Worm (Caenorhabditis elegans) whole organism, L4 larva: ENCODE measurements around the gene srh-92.

Experiments used
- F26F4.8 ChIP-seq: fragments of 200-800 bp; sonication (Bioruptor generic); conservative IDR thresholded peaks from 2 replicates; pipeline ENCODE4 v1.3.6; 2022; ENCODE audit warnings: missing genetic modification characterization, missing compliant biosample characterization
- F49E8.2 ChIP-seq: sonication (generic microtip); optimal IDR thresholded peaks from 2 replicates; lab custom pipeline; 2016; ENCODE audit warnings: missing compliant biosample characterization, mild to moderate bottlenecking, missing genetic modification characterization, borderline replicate concordance
- R02D3.7 ChIP-seq: fragments of 150-350 bp; sonication (generic microtip); optimal IDR thresholded peaks from 3 replicates; lab custom pipeline; 2014; ENCODE audit warnings: missing biosample characterization, missing genetic modification characterization
- Y48G9A.11 ChIP-seq: fragments of 200-800 bp; sonication (Bioruptor generic); IDR thresholded peaks from 2 replicates; pipeline ENCODE4 v1.3.6; 2022; ENCODE audit warnings: missing genetic modification reagents, missing genetic modification characterization, missing compliant biosample characterization
- Y5F2A.4 ChIP-seq: fragments of 200-800 bp; sonication (Bioruptor generic); optimal IDR thresholded peaks from 2 replicates; lab custom pipeline; 2018; ENCODE audit warnings: mild to moderate bottlenecking, missing genetic modification characterization, missing compliant biosample characterization
- aha-1 ChIP-seq: fragments of 150-350 bp; peaks from one replicate; lab custom pipeline; 2014; ENCODE audit warnings: missing biosample characterization, missing genetic modification characterization
- ama-1 ChIP-seq: fragments of 150-350 bp; optimal IDR thresholded peaks from 2 replicates; lab custom pipeline; 2014; ENCODE audit warnings: inconsistent platforms, mixed read lengths
- ceh-20 ChIP-seq: fragments of 200-800 bp; sonication (Bioruptor generic); IDR thresholded peaks from 2 replicates; pipeline ENCODE4 v1.3.6; 2022; ENCODE audit warnings: missing genetic modification reagents, missing genetic modification characterization, missing compliant biosample characterization
- cey-2 ChIP-seq: sonication (generic microtip); optimal IDR thresholded peaks from 3 replicates; lab custom pipeline; 2017; ENCODE audit warnings: missing genetic modification characterization, mild to moderate bottlenecking, missing compliant biosample characterization, antibody characterized with exemption, borderline replicate concordance; ENCODE audit not compliant: insufficient read depth
- ctbp-1 ChIP-seq: fragments of 200-800 bp; sonication (Bioruptor generic); IDR thresholded peaks from 2 replicates; pipeline ENCODE4 v1.3.6; 2022; ENCODE audit warnings: missing genetic modification reagents, missing genetic modification characterization, missing compliant biosample characterization
- daf-12 ChIP-seq: fragments of 150-350 bp; optimal IDR thresholded peaks from 2 replicates; lab custom pipeline; 2014; ENCODE audit warnings: missing biosample characterization, missing genetic modification reagents, missing genetic modification characterization
- daf-19 ChIP-seq: fragments of 200-800 bp; sonication (Bioruptor generic); conservative IDR thresholded peaks from 2 replicates; pipeline ENCODE4 v1.3.6; 2022; ENCODE audit warnings: missing genetic modification characterization, missing compliant biosample characterization
- dmd-8 ChIP-seq: fragments of 200-800 bp; sonication (Bioruptor generic); IDR thresholded peaks from 2 replicates; pipeline ENCODE4 v1.3.6; 2022; ENCODE audit warnings: missing genetic modification characterization, missing compliant biosample characterization
- dve-1 ChIP-seq: sonication (generic microtip); optimal IDR thresholded peaks from 2 replicates; lab custom pipeline; 2017; ENCODE audit warnings: antibody characterized with exemption, mild to moderate bottlenecking, missing genetic modification characterization, missing compliant biosample characterization; ENCODE audit not compliant: insufficient read depth
- fkh-10 ChIP-seq: fragments of 150-350 bp; optimal IDR thresholded peaks from 2 replicates; lab custom pipeline; 2014; ENCODE audit warnings: missing biosample characterization, missing genetic modification reagents, missing genetic modification characterization
- hif-1 ChIP-seq, 2 experiments: sonication (generic microtip); optimal IDR thresholded peaks; 2 replicates each; lab custom pipeline; 2016 to 2017; ENCODE audit warnings: missing compliant biosample characterization in 2 of 2, missing genetic modification characterization in 2 of 2, missing genetic modification reagents in 2 of 2, missing genotype in 2 of 2, mild to moderate bottlenecking in 1 of 2
- hlh-11 ChIP-seq: fragments of 200-800 bp; sonication (Bioruptor generic); optimal IDR thresholded peaks from 2 replicates; lab custom pipeline; 2018; ENCODE audit warnings: mild to moderate bottlenecking, missing genetic modification characterization, missing compliant biosample characterization
- hlh-30 ChIP-seq: sonication (generic microtip); optimal IDR thresholded peaks from 2 replicates; lab custom pipeline; 2017; ENCODE audit warnings: antibody characterized with exemption, mild to moderate bottlenecking, missing genetic modification characterization, missing compliant biosample characterization; ENCODE audit not compliant: insufficient read depth
- jun-1 ChIP-seq: fragments of 150-350 bp; optimal IDR thresholded peaks from 2 replicates; lab custom pipeline; 2014; ENCODE audit warnings: missing biosample characterization, missing genetic modification reagents, missing genetic modification characterization
- lim-7 ChIP-seq: fragments of 200-800 bp; sonication (Bioruptor generic); IDR thresholded peaks from 2 replicates; pipeline ENCODE4 v1.3.6; 2022; ENCODE audit warnings: missing genetic modification characterization, missing compliant biosample characterization
- lin-1 ChIP-seq: fragments of 200-800 bp; sonication (Bioruptor generic); IDR thresholded peaks from 2 replicates; pipeline ENCODE4 v1.3.6; 2022; ENCODE audit warnings: missing genetic modification reagents, missing genetic modification characterization, missing compliant biosample characterization
- lin-13 ChIP-seq: fragments of 150-350 bp; optimal IDR thresholded peaks from 2 replicates; lab custom pipeline; 2014; ENCODE audit warnings: missing biosample characterization, missing genetic modification reagents, missing genetic modification characterization
- lin-29 ChIP-seq: fragments of 200-800 bp; sonication (Bioruptor generic); IDR thresholded peaks from 2 replicates; pipeline ENCODE4 v1.3.6; 2022; ENCODE audit warnings: missing genetic modification reagents, missing genetic modification characterization, missing compliant biosample characterization
- lin-38 ChIP-seq: fragments of 200-800 bp; sonication (Bioruptor generic); IDR thresholded peaks from 2 replicates; pipeline ENCODE4 v1.3.6; 2022; ENCODE audit warnings: missing genetic modification reagents, missing genetic modification characterization, missing compliant biosample characterization
- lin-39 ChIP-seq: fragments of 150-350 bp; optimal IDR thresholded peaks from 2 replicates; lab custom pipeline; 2014; ENCODE audit warnings: missing biosample characterization, missing genetic modification reagents, missing genetic modification characterization
- lir-3 ChIP-seq: sonication (generic microtip); optimal IDR thresholded peaks from 2 replicates; lab custom pipeline; 2016; ENCODE audit warnings: mild to moderate bottlenecking, missing genetic modification characterization, missing compliant biosample characterization
- mdl-1 ChIP-seq, 2 experiments: fragments of 150-350 bp in 1 of 2; sonication (generic microtip) in 1 of 2; optimal IDR thresholded peaks; 2 replicates each; lab custom pipeline; 2014 to 2017; ENCODE audit warnings: missing biosample characterization in 2 of 2, missing genetic modification characterization in 2 of 2
- mdt-29 ChIP-seq: fragments of 200-800 bp; sonication (Bioruptor generic); IDR thresholded peaks from 2 replicates; pipeline ENCODE4 v1.3.6; 2022; ENCODE audit warnings: missing genetic modification reagents, missing genetic modification characterization, missing compliant biosample characterization
- mep-1 ChIP-seq: fragments of 150-350 bp; sonication (generic microtip); optimal IDR thresholded peaks from 3 replicates; lab custom pipeline; 2014; ENCODE audit warnings: missing biosample characterization, missing genetic modification characterization
- nhr-10 ChIP-seq: fragments of 150-350 bp; optimal IDR thresholded peaks from 2 replicates; lab custom pipeline; 2014; ENCODE audit warnings: missing biosample characterization, missing genetic modification characterization
- nhr-11 ChIP-seq: fragments of 150-350 bp; optimal IDR thresholded peaks from 2 replicates; lab custom pipeline; 2014; ENCODE audit warnings: missing biosample characterization, missing genetic modification characterization
- nhr-25 ChIP-seq: sonication (generic microtip); optimal IDR thresholded peaks from 2 replicates; lab custom pipeline; 2017; ENCODE audit warnings: missing genetic modification characterization, mild to moderate bottlenecking, missing compliant biosample characterization, antibody characterized with exemption, moderate library complexity, borderline replicate concordance; ENCODE audit not compliant: insufficient read depth
- nhr-28 ChIP-seq: fragments of 150-350 bp; optimal IDR thresholded peaks from 2 replicates; lab custom pipeline; 2014; ENCODE audit warnings: missing biosample characterization, missing genetic modification characterization
- nhr-76 ChIP-seq: fragments of 150-350 bp; optimal IDR thresholded peaks from 2 replicates; lab custom pipeline; 2014; ENCODE audit warnings: missing biosample characterization, missing genetic modification characterization
- nhr-77 ChIP-seq: fragments of 150-350 bp; optimal IDR thresholded peaks from 2 replicates; lab custom pipeline; 2014; ENCODE audit warnings: missing biosample characterization, missing genetic modification characterization
- pha-4 ChIP-seq, 2 experiments: fragments of 150-350 bp in 1 of 2; fragments of 200-800 bp in 1 of 2; sonication (Bioruptor generic) in 1 of 2; IDR thresholded peaks in 1 of 2; optimal IDR thresholded peaks in 1 of 2; 2 replicates each; pipeline versions ENCODE4 v1.3.6 to Lab custom; 2014 to 2022; ENCODE audit warnings: missing genetic modification characterization in 2 of 2, missing genetic modification reagents in 2 of 2, missing biosample characterization in 1 of 2, missing compliant biosample characterization in 1 of 2
- set-16 ChIP-seq: fragments of 200-800 bp; sonication (Bioruptor generic); IDR thresholded peaks from 2 replicates; pipeline ENCODE4 v1.3.6; 2022; ENCODE audit warnings: missing genetic modification reagents, missing genetic modification characterization, missing compliant biosample characterization
- skn-1 ChIP-seq: fragments of 150-350 bp; optimal IDR thresholded peaks from 2 replicates; lab custom pipeline; 2014; ENCODE audit warnings: missing biosample characterization, missing genetic modification characterization
- spr-3 ChIP-seq: fragments of 200-800 bp; sonication (Bioruptor generic); optimal IDR thresholded peaks from 2 replicates; lab custom pipeline; 2018; ENCODE audit warnings: mild to moderate bottlenecking, missing genetic modification characterization, missing compliant biosample characterization
- tag-97 ChIP-seq: fragments of 200-800 bp; sonication (Bioruptor generic); IDR thresholded peaks from 2 replicates; pipeline ENCODE4 v1.3.6; 2022; ENCODE audit warnings: missing genetic modification characterization, missing compliant biosample characterization
- unc-39 ChIP-seq: sonication (generic microtip); optimal IDR thresholded peaks from 2 replicates; lab custom pipeline; 2017; ENCODE audit warnings: missing biosample characterization, missing genetic modification characterization
- vab-7 ChIP-seq: fragments of 200-800 bp; sonication (Bioruptor generic); IDR thresholded peaks from 2 replicates; pipeline ENCODE4 v1.3.6; 2022; ENCODE audit warnings: missing genetic modification reagents, missing genetic modification characterization, missing compliant biosample characterization
- zfp-3 ChIP-seq: fragments of 200-800 bp; sonication (Bioruptor generic); conservative IDR thresholded peaks from 2 replicates; pipeline ENCODE4 v1.3.6; 2022; ENCODE audit warnings: missing genetic modification reagents, missing genetic modification characterization, missing compliant biosample characterization
- zip-11 ChIP-seq: fragments of 200-800 bp; sonication (Bioruptor generic); IDR thresholded peaks from 2 replicates; pipeline ENCODE4 v1.3.6; 2022; ENCODE audit warnings: missing genetic modification characterization, missing compliant biosample characterization

Gene srh-92

ce11 chrV:7436911-7437310 lies 23.9 kb downstream of the srh-92 start (continued):
- no peak for TF ChIP-seq Y48G9A.11 (GFP tag; lab: Robert Waterston, UW)
- peak; percentile 50 for TF ChIP-seq mep-1 (tag; lab: Kevin White, UChicago)
- TF ChIP-seq nhr-76 (tag; lab: Kevin White, UChicago), result no peak
- TF ChIP-seq nhr-11 (tag; lab: Kevin White, UChicago), result no peak
- TF ChIP-seq lin-1 (GFP tag; lab: Robert Waterston, UW), result no peak
- TF ChIP-seq nhr-10 (tag; lab: Kevin White, UChicago), result no peak
- TF ChIP-seq hif-1 (tag; optimal IDR thresholded peaks at IDR 0.05; lab: Kevin White, UChicago), result no peak
- no peak for TF ChIP-seq cey-2 (tag; lab: Kevin White, UChicago)
- TF ChIP-seq daf-12 (tag; lab: Kevin White, UChicago), result no peak
- no peak for TF ChIP-seq jun-1 (tag; lab: Kevin White, UChicago)
- TF ChIP-seq Y5F2A.4, result no peak
- TF ChIP-seq lin-39 (tag; lab: Kevin White, UChicago), result no peak
- TF ChIP-seq lir-3 (tag; lab: Kevin White, UChicago), result no peak
- TF ChIP-seq skn-1, result no peak
- TF ChIP-seq F49E8.2, result no peak
- no peak for TF ChIP-seq lin-38 (GFP tag; lab: Robert Waterston, UW)
- peak; percentile 91 for TF ChIP-seq ama-1
- TF ChIP-seq unc-39 (tag; lab: Kevin White, UChicago), result no peak
- TF ChIP-seq zfp-3 (GFP tag; lab: Robert Waterston, UW), result peak; percentile 63; the same call in 1 of the 2 replicates
- no peak for TF ChIP-seq R02D3.7
- no peak for TF ChIP-seq lin-13 (GFP tag; lab: Kevin White, UChicago)
- TF ChIP-seq dve-1 (tag; lab: Kevin White, UChicago), result peak; percentile 34
- no peak for TF ChIP-seq F26F4.8 (GFP tag; lab: Robert Waterston, UW)
- TF ChIP-seq ceh-20 (GFP tag; lab: Robert Waterston, UW), result no peak
- TF ChIP-seq set-16 (GFP tag; lab: Robert Waterston, UW), result no peak

- TF ChIP-seq lin-13 (GFP tag; lab: Kevin White, UChicago) (no peak), lim-7 (GFP tag; lab: Robert Waterston, UW) (no peak), aha-1 (tag; lab: Kevin White, UChicago) (peak; percentile 90)
These were observed 24.3 kb downstream of the srh-92 start for ce11 chrV:7436509-7436908.

- no peak for TF ChIP-seq tag-97 (GFP tag; lab: Robert Waterston, UW)
- no peak for TF ChIP-seq fkh-10
- TF ChIP-seq nhr-77 (tag; lab: Kevin White, UChicago), result no peak
- no peak for TF ChIP-seq lin-39 (tag; lab: Kevin White, UChicago)
- TF ChIP-seq dmd-8 (GFP tag; lab: Robert Waterston, UW), result no peak
- no peak for TF ChIP-seq lin-29 (GFP tag; lab: Robert Waterston, UW)
- TF ChIP-seq nhr-28 (tag; lab: Kevin White, UChicago), result peak; percentile 55
- TF ChIP-seq mdt-29, result no peak
- peak; percentile 33 for TF ChIP-seq hlh-30
- no peak for TF ChIP-seq nhr-25 (tag; lab: Kevin White, UChicago)
- TF ChIP-seq dve-1 (tag; lab: Kevin White, UChicago), result peak; percentile 15
- no peak for TF ChIP-seq lin-38 (GFP tag; lab: Robert Waterston, UW)
- TF ChIP-seq lin-1 (GFP tag; lab: Robert Waterston, UW), result no peak
- TF ChIP-seq vab-7 (GFP tag; lab: Robert Waterston, UW), result no peak
- no peak for TF ChIP-seq nhr-76 (tag; lab: Kevin White, UChicago)
- TF ChIP-seq mdl-1 (tag; optimal IDR thresholded peaks at IDR 0.05; lab: Kevin White, UChicago), result peak in 1 of 2 experiments; percentile 3
- TF ChIP-seq ctbp-1, result no peak
- TF ChIP-seq unc-39 (tag; lab: Kevin White, UChicago), result no peak
- no peak for TF ChIP-seq zip-11
- TF ChIP-seq pha-4 (GFP tag; IDR thresholded peaks at IDR 0.05; lab: Robert Waterston, UW), result no peak
- TF ChIP-seq pha-4 (tag; optimal IDR thresholded peaks at IDR 0.05; lab: Kevin White, UChicago), result no peak
- no peak for TF ChIP-seq daf-19
- TF ChIP-seq aha-1 (tag; lab: Kevin White, UChicago), result peak; percentile 97
- no peak for TF ChIP-seq hlh-11
- TF ChIP-seq hif-1 (tag; optimal IDR thresholded peaks at IDR 0.05; lab: Kevin White, UChicago), result peak in 1 of 2 experiments; percentile 41
- TF ChIP-seq zfp-3 (GFP tag; lab: Robert Waterston, UW), result 0 out of 2 replicates have a peak, but pooled peaks have one; percentile 22
- TF ChIP-seq spr-3 (GFP tag; lab: Kevin White, UChicago), result no peak
These were observed 25.2 kb downstream of the srh-92 start, which contains the start of the genes ddo-2 and F25E5.8 for ce11 chrV:7435376-7436204. ddo-2 (minus strand) TSS chrV:7435705. F25E5.8 (plus strand) TSS chrV:7435930.
